Worm (Caenorhabditis elegans): Measurements from ENCODE around the gene clec-254.

DNA sequence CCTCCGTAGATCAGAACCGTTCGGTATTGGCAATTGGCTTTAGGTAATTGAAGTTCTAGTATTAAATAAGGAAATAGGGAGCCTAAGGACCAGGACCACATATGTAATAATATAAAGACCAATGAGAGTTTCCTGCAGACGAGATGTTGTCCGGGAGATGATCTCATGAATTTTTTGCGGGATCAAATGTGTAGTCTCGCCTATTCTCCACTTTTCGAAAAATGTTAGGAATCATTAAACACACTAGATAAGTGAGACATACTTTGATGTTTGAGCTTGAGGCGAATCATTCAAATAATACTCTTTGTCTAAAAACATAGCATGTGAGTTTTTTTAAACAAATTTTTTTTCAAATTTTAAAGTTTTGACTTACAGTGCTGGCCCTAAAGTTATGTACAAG, 1.2 kb downstream of the clec-254 start, which contains the start of gene F11D11.6:
- TF ChIP-seq ama-1 (optimal IDR thresholded peaks at IDR 0.05) (no peak), nhr-20 (tag; optimal IDR thresholded peaks at IDR 0.05) (no peak), zip-4 (GFP tag; optimal IDR thresholded peaks at IDR 0.05) (no peak), unc-30 (tag; optimal IDR thresholded peaks at IDR 0.05) (no peak), lsy-2 (tag; optimal IDR thresholded peaks at IDR 0.05) (no peak), elt-3 (tag; optimal IDR thresholded peaks at IDR 0.05) (no peak), snpc-4 (tag; optimal IDR thresholded peaks at IDR 0.05) (no peak), egl-13 (tag; optimal IDR thresholded peaks at IDR 0.05) (no peak), ztf-4 (tag; optimal IDR thresholded peaks at IDR 0.05) (no peak), nhr-85 (tag) (no peak), lin-39 (tag; optimal IDR thresholded peaks at IDR 0.05) (no peak)
